Worm (Caenorhabditis elegans): ENCODE results near the gene H23N18.5.

The H23N18.5 gene

ce11 chrV:4894971-4895370, 17.2 kb downstream of the H23N18.5 start, which contains the start of gene ugt-11:
ugt-11 (minus strand) TSS chrV:4895071.
- TF ChIP-seq sptf-1 (tag; optimal IDR thresholded peaks at IDR 0.05): no peak
- no peak for TF ChIP-seq ceh-43 (GFP tag; optimal IDR thresholded peaks at IDR 0.05)
- no peak for TF ChIP-seq lin-13 (tag; optimal IDR thresholded peaks at IDR 0.05)
- no peak for TF ChIP-seq drap-1 (GFP tag; optimal IDR thresholded peaks at IDR 0.05)
- TF ChIP-seq tbx-8 (GFP tag; optimal IDR thresholded peaks at IDR 0.05): no peak
- TF ChIP-seq snpc-4 (tag; optimal IDR thresholded peaks at IDR 0.05): no peak

- TF ChIP-seq nhr-28 (tag; optimal IDR thresholded peaks at IDR 0.05) (no peak), lsy-2 (tag; optimal IDR thresholded peaks at IDR 0.05) (no peak), unc-39 (tag; optimal IDR thresholded peaks at IDR 0.05) (no peak), ceh-83 (GFP tag; optimal IDR thresholded peaks at IDR 0.05) (no peak), ceh-43 (GFP tag; optimal IDR thresholded peaks at IDR 0.05) (no peak), nhr-12 (tag; optimal IDR thresholded peaks at IDR 0.05) (no peak), sptf-1 (tag; optimal IDR thresholded peaks at IDR 0.05) (no peak), pha-4 (tag; optimal IDR thresholded peaks at IDR 0.05) (no peak), mep-1 (tag; optimal IDR thresholded peaks at IDR 0.05) (no peak)
These were observed 20.9 kb downstream of the H23N18.5 start for ce11 chrV:4891305-4891704.

- TF ChIP-seq elt-3 (tag; optimal IDR thresholded peaks at IDR 0.05) (no peak), nhr-28 (tag; optimal IDR thresholded peaks at IDR 0.05) (no peak), M03D4.4 (tag; optimal IDR thresholded peaks at IDR 0.05) (no peak), unc-120 (tag; optimal IDR thresholded peaks at IDR 0.05; ENCODE audit: poor library complexity, severe bottlenecking) (no peak), ham-2 (GFP tag; optimal IDR thresholded peaks at IDR 0.05) (no peak), pha-4 (tag; optimal IDR thresholded peaks at IDR 0.05) (no peak), lin-32 (GFP tag; optimal IDR thresholded peaks at IDR 0.05) (no peak), mab-5 (tag; optimal IDR thresholded peaks at IDR 0.05) (no peak), bed-3 (GFP tag; optimal IDR thresholded peaks at IDR 0.05) (no peak), zip-8 (tag; optimal IDR thresholded peaks at IDR 0.05) (no peak), sptf-1 (tag; optimal IDR thresholded peaks at IDR 0.05) (no peak), elt-1 (tag; optimal IDR thresholded peaks at IDR 0.05; ENCODE audit: borderline replicate concordance, insufficient read depth) (no peak), sem-2 (GFP tag; optimal IDR thresholded peaks at IDR 0.05) (no peak), unc-39 (tag; optimal IDR thresholded peaks at IDR 0.05) (no peak), nhr-2 (tag; optimal IDR thresholded peaks at IDR 0.05) (no peak), blmp-1 (tag; optimal IDR thresholded peaks at IDR 0.05) (no peak)
These were observed 21.4 kb downstream of the H23N18.5 start for ce11 chrV:4890781-4891180.

- TF ChIP-seq nhr-28 (tag; optimal IDR thresholded peaks at IDR 0.05) (no peak), lsy-2 (tag; optimal IDR thresholded peaks at IDR 0.05) (peak; percentile 50), unc-62 (GFP tag; optimal IDR thresholded peaks at IDR 0.05) (no peak)
These were observed 22.2 kb downstream of the H23N18.5 start, which contains the start of gene T19H12.2 for ce11 chrV:4889976-4890479. T19H12.2 (plus strand) TSS chrV:4890429.

- TF ChIP-seq hlh-1 (tag; optimal IDR thresholded peaks at IDR 0.05) (no peak), lin-32 (GFP tag; optimal IDR thresholded peaks at IDR 0.05) (no peak), pha-4 (tag; optimal IDR thresholded peaks at IDR 0.05) (no peak), M03D4.4 (tag; optimal IDR thresholded peaks at IDR 0.05) (no peak), unc-120 (tag; optimal IDR thresholded peaks at IDR 0.05; ENCODE audit: poor library complexity, severe bottlenecking) (no peak), mep-1 (tag; optimal IDR thresholded peaks at IDR 0.05) (no peak)
These were observed 22.7 kb downstream of the H23N18.5 start, which contains the start of gene ugt-12 for ce11 chrV:4889477-4889876. ugt-12 (minus strand) TSS chrV:4889629.

ce11 chrV:4885372-4885771, 26.8 kb downstream of the H23N18.5 start, which contains the start of gene T19H12.3:
T19H12.3 (plus strand) TSS chrV:4885672.
- TF ChIP-seq ham-2 (GFP tag; optimal IDR thresholded peaks at IDR 0.05) (no peak), lin-32 (GFP tag; optimal IDR thresholded peaks at IDR 0.05) (no peak), snpc-4 (tag; optimal IDR thresholded peaks at IDR 0.05) (no peak), zip-8 (tag; optimal IDR thresholded peaks at IDR 0.05) (no peak), tbx-8 (GFP tag; optimal IDR thresholded peaks at IDR 0.05) (no peak), cnd-1 (tag; optimal IDR thresholded peaks at IDR 0.05) (no peak), ces-1 (GFP tag; optimal IDR thresholded peaks at IDR 0.05) (no peak), ceh-83 (GFP tag; optimal IDR thresholded peaks at IDR 0.05) (no peak), mab-5 (tag; optimal IDR thresholded peaks at IDR 0.05) (no peak), nhr-28 (tag; optimal IDR thresholded peaks at IDR 0.05) (no peak), ceh-43 (GFP tag; optimal IDR thresholded peaks at IDR 0.05) (no peak), sem-2 (GFP tag; optimal IDR thresholded peaks at IDR 0.05) (no peak), lsy-2 (tag; optimal IDR thresholded peaks at IDR 0.05) (no peak)

Data from whole organism, mixed stage, embryonic.